Fruit fly (Drosophila melanogaster) whole organism, pupa: ENCODE data around the gene Lcp65Aa.

Experiments
- CG10348 ChIP-seq: fragments of 200-800 bp; sonication (Bioruptor generic); IDR thresholded peaks from 2 replicates; pipeline ENCODE4 v1.3.6; 2022; ENCODE audit warnings: missing biosample characterization, missing genetic modification characterization
- CG12605 ChIP-seq: fragments of 200-800 bp; sonication (Bioruptor generic); IDR thresholded peaks from 2 replicates; pipeline ENCODE4 v1.3.6; 2022; ENCODE audit warnings: missing biosample characterization, missing genetic modification characterization
- CG9948 ChIP-seq: fragments of 200-800 bp; sonication (Bioruptor generic); optimal IDR thresholded peaks from 2 replicates; lab custom pipeline; 2018; ENCODE audit warnings: missing biosample characterization, mild to moderate bottlenecking, missing genetic modification characterization, moderate library complexity
- EcR ChIP-seq: fragments of 200-800 bp; sonication (Bioruptor generic); optimal IDR thresholded peaks from 3 replicates; lab custom pipeline; 2019; ENCODE audit warnings: missing biosample characterization, missing genetic modification characterization, mild to moderate bottlenecking, moderate library complexity, missing genetic modification reagents
- Ets98B ChIP-seq: fragments of 200-800 bp; sonication (Bioruptor generic); IDR thresholded peaks from 2 replicates; pipeline ENCODE4 v1.3.6; 2022; ENCODE audit warnings: missing biosample characterization, missing genetic modification characterization
- Snoo ChIP-seq: fragments of 200-800 bp; sonication (Bioruptor generic); optimal IDR thresholded peaks from 3 replicates; lab custom pipeline; 2017; ENCODE audit warnings: missing biosample characterization, mild to moderate bottlenecking, missing genetic modification characterization, inconsistent platforms
- fd96Ca ChIP-seq: fragments of 200-800 bp; sonication (Bioruptor generic); IDR thresholded peaks from 3 replicates; pipeline ENCODE4 v1.3.6; 2022; ENCODE audit warnings: missing biosample characterization, missing genetic modification characterization
- gl ChIP-seq: fragments of 200-800 bp; sonication (Bioruptor generic); optimal IDR thresholded peaks from 2 replicates; lab custom pipeline; 2018; ENCODE audit warnings: missing biosample characterization, mild to moderate bottlenecking, missing genetic modification characterization

dm6 chr3L:6125409-6125689, 25.8 kb upstream of the Lcp65Aa start:
- TF ChIP-seq Snoo (tag; lab: Kevin White, UChicago) (no peak), CG12605 (GFP tag; lab: Robert Waterston, UW) (no peak), fd96Ca (GFP tag; lab: Robert Waterston, UW) (no peak), gl (tag; lab: Kevin White, UChicago) (no peak), CG9948 (tag; lab: Kevin White, UChicago) (no peak), CG10348 (no peak), EcR (no peak), Ets98B (GFP tag; lab: Robert Waterston, UW) (no peak)
